Fruit fly (Drosophila melanogaster) whole organism, wandering third instar larva: ENCODE results near the gene FMRFaR.
A peak's percentile ranks its signal among the peaks of the same experiment; 100 is the strongest.

Source experiments
- Abd-B ChIP-seq: fragments of >200 bp; optimal IDR thresholded peaks from 2 replicates; lab custom pipeline; 2017; ENCODE audit warnings: missing biosample characterization, missing genetic modification characterization
- CG32264 ChIP-seq: fragments of 200-800 bp; sonication (Bioruptor generic); optimal IDR thresholded peaks from 2 replicates; lab custom pipeline; 2016; ENCODE audit warnings: missing biosample characterization, missing genetic modification characterization
- CG9705 ChIP-seq: fragments of 200-800 bp; sonication (Bioruptor generic); optimal IDR thresholded peaks from 2 replicates; lab custom pipeline; 2018; ENCODE audit warnings: missing biosample characterization, mild to moderate bottlenecking, missing genetic modification characterization
- CrebA ChIP-seq: fragments of 200-800 bp; sonication (Bioruptor generic); optimal IDR thresholded peaks from 2 replicates; lab custom pipeline; 2016; ENCODE audit warnings: missing biosample characterization, mild to moderate bottlenecking, missing genetic modification characterization, borderline replicate concordance
- Dfd ChIP-seq: fragments of >200 bp; optimal IDR thresholded peaks from 2 replicates; lab custom pipeline; 2017; ENCODE audit warnings: missing biosample characterization, missing genetic modification characterization
- Dif ChIP-seq: fragments of 200-275, 200-300 bp; sonication (Bioruptor generic); optimal IDR thresholded peaks from 2 replicates; lab custom pipeline; 2018; ENCODE audit warnings: missing biosample characterization, missing genetic modification characterization; ENCODE audit not compliant: partially characterized antibody
- GATAd ChIP-seq: sonication (Bioruptor generic); optimal IDR thresholded peaks from 2 replicates; lab custom pipeline; 2016; ENCODE audit warnings: missing biosample characterization, missing genetic modification characterization
- HLH106 ChIP-seq: fragments of 200-800 bp; optimal IDR thresholded peaks from 3 replicates; lab custom pipeline; 2019; ENCODE audit warnings: missing biosample characterization, mild to moderate bottlenecking, missing genetic modification characterization, moderate library complexity
- Hnf4 ChIP-seq: fragments of 200-800 bp; sonication (Bioruptor generic); optimal IDR thresholded peaks from 2 replicates; lab custom pipeline; 2016; ENCODE audit warnings: missing biosample characterization, mild to moderate bottlenecking, missing genetic modification characterization
- Hr78 ChIP-seq: fragments of >200 bp; optimal IDR thresholded peaks from 2 replicates; lab custom pipeline; 2017; ENCODE audit warnings: missing biosample characterization, missing genetic modification characterization
- Hr83 ChIP-seq: fragments of 200-300 bp; sonication (Bioruptor generic); optimal IDR thresholded peaks from 2 replicates; lab custom pipeline; 2016; ENCODE audit warnings: missing biosample characterization, mild to moderate bottlenecking, missing genetic modification characterization, moderate library complexity; ENCODE audit not compliant: poor library complexity, severe bottlenecking
- Jra ChIP-seq: sonication (Bioruptor generic); optimal IDR thresholded peaks from 2 replicates; lab custom pipeline; 2016; ENCODE audit warnings: missing biosample characterization, missing genetic modification characterization
- Mio ChIP-seq: sonication (Bioruptor generic); optimal IDR thresholded peaks from 2 replicates; lab custom pipeline; 2016; ENCODE audit warnings: missing biosample characterization, missing genetic modification characterization
- Myc ChIP-seq: fragments of >200 bp; optimal IDR thresholded peaks from 2 replicates; lab custom pipeline; 2017
- N ChIP-seq: fragments of >200 bp; optimal IDR thresholded peaks from 2 replicates; lab custom pipeline; 2018; ENCODE audit warnings: missing biosample characterization, missing external identifiers, missing genetic modification characterization
- OdsH ChIP-seq: fragments of 200-800 bp; sonication (Bioruptor generic); optimal IDR thresholded peaks from 2 replicates; lab custom pipeline; 2016; ENCODE audit warnings: missing biosample characterization, mild to moderate bottlenecking, missing genetic modification characterization
- Rel ChIP-seq, 2 experiments: fragments of 200-800 bp; sonication (Bioruptor generic) in 1 of 2; optimal IDR thresholded peaks; 2 replicates in 1 of 2; 3 replicates in 1 of 2; lab custom pipeline; 2016 to 2019; ENCODE audit warnings: mild to moderate bottlenecking in 2 of 2, missing biosample characterization in 2 of 2, missing genetic modification characterization in 2 of 2, moderate library complexity in 1 of 2
- Sp1 ChIP-seq: fragments of 200-800 bp; sonication (Bioruptor generic); optimal IDR thresholded peaks from 3 replicates; lab custom pipeline; 2019; ENCODE audit warnings: missing biosample characterization, mild to moderate bottlenecking, missing genetic modification characterization, moderate library complexity
- Vsx2 ChIP-seq: fragments of 200-300, 225-300 bp; sonication (Bioruptor generic); optimal IDR thresholded peaks from 2 replicates; lab custom pipeline; 2018; ENCODE audit warnings: missing biosample characterization, missing genetic modification characterization; ENCODE audit not compliant: partially characterized antibody
- br ChIP-seq: fragments of 200-800 bp; sonication (Bioruptor generic); optimal IDR thresholded peaks from 2 replicates; lab custom pipeline; 2016; ENCODE audit warnings: missing biosample characterization, missing genetic modification characterization
- brk ChIP-seq: fragments of 200-800 bp; sonication (Bioruptor generic); optimal IDR thresholded peaks from 2 replicates; lab custom pipeline; 2016; ENCODE audit warnings: missing biosample characterization, mild to moderate bottlenecking, missing genetic modification characterization
- dl ChIP-seq, 2 experiments: fragments of 175-275, 200-275 bp in 1 of 2; fragments of 200-275 bp in 1 of 2; sonication (Bioruptor generic); optimal IDR thresholded peaks; lab custom pipeline; 2018; ENCODE audit warnings: mild to moderate bottlenecking in 2 of 2, missing biosample characterization in 2 of 2, missing genetic modification characterization in 2 of 2, moderate library complexity in 2 of 2; ENCODE audit not compliant: partially characterized antibody in 2 of 2, insufficient read depth in 1 of 2
- dmrt93B ChIP-seq: fragments of 200-800 bp; sonication (Bioruptor generic); optimal IDR thresholded peaks from 2 replicates; lab custom pipeline; 2018; ENCODE audit warnings: missing biosample characterization, mild to moderate bottlenecking, missing genetic modification characterization
- dsf ChIP-seq: sonication (Bioruptor generic); optimal IDR thresholded peaks from 2 replicates; lab custom pipeline; 2016; ENCODE audit warnings: missing biosample characterization, missing genetic modification characterization, borderline replicate concordance
- ey ChIP-seq: fragments of 200-800 bp; sonication (Bioruptor generic); optimal IDR thresholded peaks from 2 replicates; lab custom pipeline; 2016; ENCODE audit warnings: missing biosample characterization, missing genetic modification characterization
- foxo ChIP-seq, 2 experiments: fragments of 200-800 bp; sonication (Bioruptor generic); optimal IDR thresholded peaks; 2 replicates in 1 of 2; 3 replicates in 1 of 2; lab custom pipeline; 2016 to 2017; ENCODE audit warnings: missing biosample characterization in 2 of 2, missing genetic modification characterization in 2 of 2
- fru ChIP-seq: fragments of 200-800 bp; sonication (Bioruptor generic); optimal IDR thresholded peaks from 3 replicates; lab custom pipeline; 2016; ENCODE audit warnings: missing biosample characterization, mild to moderate bottlenecking, missing genetic modification characterization
- h ChIP-seq: fragments of 200-800 bp; sonication (Bioruptor generic); optimal IDR thresholded peaks from 3 replicates; lab custom pipeline; 2016; ENCODE audit warnings: missing biosample characterization, mild to moderate bottlenecking, missing genetic modification characterization
- jim ChIP-seq: fragments of 175-275, 200-325 bp; sonication (Bioruptor generic); optimal IDR thresholded peaks from 2 replicates; lab custom pipeline; 2016; ENCODE audit warnings: missing biosample characterization, mild to moderate bottlenecking, missing genetic modification characterization
- lola ChIP-seq: fragments of >200 bp; optimal IDR thresholded peaks from 2 replicates; lab custom pipeline; 2017; ENCODE audit warnings: missing biosample characterization, missing genetic modification characterization
- pan ChIP-seq: fragments of >200 bp; optimal IDR thresholded peaks from 2 replicates; lab custom pipeline; 2017
- psq ChIP-seq: fragments of 200-800 bp; sonication (Bioruptor generic); optimal IDR thresholded peaks from 3 replicates; lab custom pipeline; 2017; ENCODE audit warnings: missing biosample characterization, mild to moderate bottlenecking, missing genetic modification characterization, moderate library complexity
- rgr ChIP-seq: fragments of 200-800 bp; sonication (Bioruptor generic); optimal IDR thresholded peaks from 3 replicates; lab custom pipeline; 2016; ENCODE audit warnings: missing biosample characterization, mild to moderate bottlenecking, missing genetic modification characterization
- sage ChIP-seq: fragments of 200-800 bp; sonication (Bioruptor generic); optimal IDR thresholded peaks from 2 replicates; lab custom pipeline; 2016; ENCODE audit warnings: missing biosample characterization, mild to moderate bottlenecking, missing genetic modification characterization
- sv ChIP-seq: fragments of 200-800 bp; sonication (Bioruptor generic); optimal IDR thresholded peaks from 3 replicates; lab custom pipeline; 2016; ENCODE audit warnings: missing biosample characterization, missing genetic modification characterization
- tai ChIP-seq: sonication (Bioruptor generic); optimal IDR thresholded peaks from 2 replicates; lab custom pipeline; 2016; ENCODE audit warnings: missing biosample characterization, missing genetic modification characterization
- usp ChIP-seq: fragments of >200 bp; optimal IDR thresholded peaks from 2 replicates; lab custom pipeline; 2017; ENCODE audit warnings: missing biosample characterization, missing genetic modification characterization
- woc ChIP-seq: sonication (Bioruptor generic); optimal IDR thresholded peaks from 2 replicates; lab custom pipeline; 2016; ENCODE audit warnings: missing biosample characterization, mild to moderate bottlenecking, missing genetic modification characterization

The FMRFaR gene

DNA sequence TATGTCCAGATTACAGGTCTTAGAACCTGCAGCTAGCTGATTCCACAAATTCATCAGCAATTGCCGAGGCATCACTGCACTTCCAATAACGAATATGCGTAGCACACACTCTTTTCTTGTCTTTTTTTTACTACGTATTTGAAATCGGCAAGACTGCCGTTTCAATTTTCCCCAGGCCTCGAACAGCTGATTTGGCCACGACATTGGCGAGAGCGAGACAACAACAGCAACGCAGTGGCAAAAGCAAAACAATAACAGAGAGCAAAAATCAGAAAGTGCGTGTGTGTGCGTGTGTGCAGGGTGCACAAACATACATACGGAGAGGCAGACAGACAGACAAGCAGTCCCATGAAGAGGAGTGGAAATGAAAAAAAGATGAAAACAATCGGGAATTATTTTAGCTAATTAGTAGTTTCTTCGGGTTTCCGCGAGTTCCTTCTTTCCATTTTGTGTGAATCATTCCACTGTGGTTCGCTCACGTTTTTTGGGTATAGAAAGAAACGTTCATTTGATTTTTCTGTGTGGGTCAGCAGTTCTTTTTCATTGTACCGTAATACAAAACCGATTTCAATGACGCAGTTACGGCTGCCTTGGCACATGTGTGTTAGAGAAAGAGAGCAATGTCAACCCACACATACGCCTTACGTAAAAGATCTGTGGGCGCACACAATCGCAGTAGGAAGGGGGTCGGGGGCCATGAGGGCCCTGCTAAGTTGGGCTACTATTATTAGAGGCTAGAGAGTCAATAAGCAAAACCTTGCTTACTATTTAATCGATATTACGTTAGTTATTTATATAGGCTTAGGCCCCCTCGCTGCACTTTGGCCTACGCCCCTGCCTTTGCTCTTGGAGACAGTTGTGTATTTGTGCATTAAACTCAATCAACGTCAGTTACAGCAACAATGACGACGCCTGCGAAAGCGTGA lies 58.8 kb downstream of the FMRFaR start:
- TF ChIP-seq pan (no peak), HLH106 (peak; percentile 100), woc (GFP tag; lab: Kevin White, UChicago) (peak; percentile 98), CrebA (GFP tag; lab: Kevin White, UChicago) (no peak), Sp1 (GFP tag; lab: Kevin White, UChicago) (peak; percentile 99), Hr83 (GFP tag; lab: Kevin White, UChicago) (peak; percentile 99), Jra (GFP tag; lab: Kevin White, UChicago) (peak; percentile 99), Dif (no peak), dmrt93B (GFP tag; lab: Kevin White, UChicago) (peak; percentile 100), brk (GFP tag; lab: Kevin White, UChicago) (peak; percentile 98), usp (GFP tag; lab: Kevin White, UChicago) (no peak), Mio (GFP tag; lab: Kevin White, UChicago) (peak; percentile 98), foxo (GFP tag; optimal IDR thresholded peaks at IDR 0.05; lab: Kevin White, UChicago) (peak; percentile 99 to 100), dsf (GFP tag; lab: Kevin White, UChicago) (peak; percentile 98), CG32264 (GFP tag; lab: Kevin White, UChicago) (peak; percentile 99), psq (peak; percentile 99), fru (GFP tag; lab: Kevin White, UChicago) (peak; percentile 100), tai (peak; percentile 99), h (peak; percentile 100), Hnf4 (GFP tag; lab: Kevin White, UChicago) (peak; percentile 100), N (GFP tag; lab: Kevin White, UChicago) (no peak), Dfd (GFP tag; lab: Kevin White, UChicago) (peak; percentile 93), sage (peak; percentile 99), Vsx2 (GFP tag; lab: Kevin White, UChicago) (peak; percentile 89), ey (GFP tag; lab: Kevin White, UChicago) (peak; percentile 100), rgr (peak; percentile 100), dl (GFP tag; optimal IDR thresholded peaks at IDR 0.05; lab: Kevin White, UChicago; ENCODE audit: insufficient read depth in 1 of 2, partially characterized antibody in 2 of 2) (no peak), sv (GFP tag; lab: Kevin White, UChicago) (peak; percentile 99), Abd-B (GFP tag; lab: Kevin White, UChicago) (no peak), CG9705 (GFP tag; lab: Kevin White, UChicago) (peak; percentile 98), Rel (GFP tag; optimal IDR thresholded peaks at IDR 0.05; lab: Kevin White, UChicago) (peak; percentile 99), Rel (tag; optimal IDR thresholded peaks at IDR 0.05; lab: Kevin White, UChicago) (peak; percentile 92), Hr78 (GFP tag; lab: Kevin White, UChicago) (no peak), lola (GFP tag; lab: Kevin White, UChicago) (no peak), jim (GFP tag; lab: Kevin White, UChicago) (peak; percentile 95), OdsH (peak; percentile 100), br (GFP tag; lab: Kevin White, UChicago) (peak; percentile 100), Myc (lab: Kevin White, UChicago) (no peak), GATAd (GFP tag; lab: Kevin White, UChicago) (peak; percentile 100)
